Fruit fly (Drosophila melanogaster) whole organism: ENCODE data around the gene CG17378.

Experiments used
- EcR ChIP-seq, 2 experiments: fragments of >200 bp; optimal IDR thresholded peaks; 2 replicates each; lab custom pipeline; 2017; ENCODE audit warnings: missing biosample characterization in 2 of 2, missing genetic modification characterization in 2 of 2, missing genetic modification reagents in 2 of 2
- pan ChIP-seq: fragments of >200 bp; optimal IDR thresholded peaks from 2 replicates; lab custom pipeline; 2017
- psq ChIP-seq: fragments of >200 bp; optimal IDR thresholded peaks from 2 replicates; lab custom pipeline; 2017
- usp ChIP-seq: fragments of >200 bp; optimal IDR thresholded peaks from 2 replicates; lab custom pipeline; 2017; ENCODE audit warnings: missing biosample characterization, missing genetic modification characterization, mixed read lengths

dm6 chr2L:6817493-6817892 is 43.7 kb downstream of the CG17378 start:
- TF ChIP-seq pan (no peak), EcR (GFP tag; optimal IDR thresholded peaks at IDR 0.05; lab: Kevin White, UChicago) (no peak), usp (GFP tag; lab: Kevin White, UChicago) (no peak), psq (lab: Kevin White, UChicago) (no peak)
